Fruit fly (Drosophila melanogaster) whole organism, prepupa: ENCODE measurements around the gene Flo2.

Experiments
- CG10669 ChIP-seq: fragments of 200-800 bp; sonication (Bioruptor generic); optimal IDR thresholded peaks from 3 replicates; lab custom pipeline; 2018; ENCODE audit warnings: missing biosample characterization, mild to moderate bottlenecking, missing genetic modification characterization, moderate library complexity
- CG6276 ChIP-seq: fragments of 200-800 bp; sonication (Bioruptor generic); optimal IDR thresholded peaks from 2 replicates; lab custom pipeline; 2017; ENCODE audit warnings: missing biosample characterization, mild to moderate bottlenecking, missing genetic modification characterization
- Eip93F ChIP-seq: fragments of 200-800 bp; sonication (Bioruptor generic); optimal IDR thresholded peaks from 2 replicates; lab custom pipeline; 2016; ENCODE audit warnings: missing biosample characterization, mild to moderate bottlenecking, missing genetic modification characterization
- ss ChIP-seq, 2 experiments: fragments of 200-800 bp; sonication (Bioruptor generic); optimal IDR thresholded peaks; 2 replicates in 1 of 2; 3 replicates in 1 of 2; lab custom pipeline; 2017 to 2018; ENCODE audit warnings: mild to moderate bottlenecking in 2 of 2, missing biosample characterization in 2 of 2, missing genetic modification characterization in 2 of 2, moderate library complexity in 1 of 2
- topi ChIP-seq: fragments of 200-800 bp; sonication (Bioruptor generic); optimal IDR thresholded peaks from 3 replicates; lab custom pipeline; 2016; ENCODE audit warnings: missing biosample characterization, missing genetic modification characterization

dm6 chrX:14949227-14949626 is 110.1 kb downstream of the Flo2 start:
- TF ChIP-seq Eip93F (GFP tag; lab: Kevin White, UChicago) (peak; percentile 33), ss (GFP tag; optimal IDR thresholded peaks at IDR 0.05; lab: Kevin White, UChicago) (no peak), topi (no peak), CG10669 (GFP tag; lab: Kevin White, UChicago) (no peak), CG6276 (GFP tag; lab: Kevin White, UChicago) (no peak)
